Worm (Caenorhabditis elegans) whole organism, late embryonic: ENCODE data around the gene cpg-18.

Experiments
- dmd-4 ChIP-seq: sonication (generic microtip); optimal IDR thresholded peaks from 2 replicates; lab custom pipeline; 2016; ENCODE audit warnings: borderline replicate concordance, missing genetic modification characterization, missing compliant biosample characterization
- sox-4 ChIP-seq: sonication (generic microtip); optimal IDR thresholded peaks from 2 replicates; lab custom pipeline; 2017; ENCODE audit warnings: mild to moderate bottlenecking, missing genetic modification characterization, inconsistent platforms, missing compliant biosample characterization
- ttx-3 ChIP-seq: sonication (generic microtip); optimal IDR thresholded peaks from 2 replicates; lab custom pipeline; 2016; ENCODE audit warnings: missing genetic modification reagents, missing genetic modification characterization, missing compliant biosample characterization

DNA sequence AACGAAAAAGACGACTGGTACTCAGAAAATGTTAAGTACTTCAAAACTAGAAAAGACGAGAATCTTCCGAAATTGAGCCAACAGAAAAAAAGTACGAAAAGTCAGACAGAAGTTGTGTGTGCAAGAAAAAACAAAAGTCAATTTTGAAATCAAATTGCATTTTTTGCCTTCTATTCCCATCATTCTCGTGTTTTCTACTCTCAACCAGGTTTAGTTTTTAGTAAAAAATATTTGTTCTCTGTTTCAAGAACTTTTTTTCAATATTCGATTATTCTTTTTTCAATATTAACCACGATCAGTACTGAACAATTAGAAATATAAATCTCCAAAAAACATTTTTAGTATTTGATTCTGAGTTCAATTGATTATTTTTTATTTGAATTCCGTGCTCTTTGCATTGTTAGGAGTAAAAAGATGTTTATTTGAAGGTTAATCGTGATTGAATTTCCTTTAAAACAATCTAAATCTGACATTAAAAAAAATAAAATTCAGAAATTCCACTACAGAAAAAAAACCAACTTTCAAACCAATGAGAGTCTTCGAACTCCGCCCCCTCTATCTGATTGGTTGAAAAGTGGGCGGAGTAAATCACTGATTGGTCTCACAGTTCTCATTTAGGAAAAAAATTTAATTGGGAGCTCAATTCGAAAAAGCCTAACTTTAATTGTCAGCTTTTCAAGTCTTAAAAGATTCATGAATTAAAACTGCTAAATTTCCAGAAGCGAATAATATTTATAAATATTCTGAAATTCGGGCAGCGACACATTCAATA, 19.3 kb upstream of the cpg-18 start:
- TF ChIP-seq sox-4 (tag; lab: Kevin White, UChicago) (no peak), ttx-3 (no peak), dmd-4 (no peak)
